Worm (Caenorhabditis elegans) whole organism, late embryonic: ENCODE data around the gene iffb-1.

ENCODE experiments used
- C08G9.2 ChIP-seq: sonication (generic microtip); optimal IDR thresholded peaks from 2 replicates; lab custom pipeline; 2016; ENCODE audit warnings: mild to moderate bottlenecking, missing genetic modification characterization, moderate library complexity, missing compliant biosample characterization
- F13H6.1 ChIP-seq: sonication (generic microtip); optimal IDR thresholded peaks from 2 replicates; lab custom pipeline; 2016; ENCODE audit warnings: missing genetic modification characterization, missing compliant biosample characterization
- K09A11.1 ChIP-seq: sonication (generic microtip); optimal IDR thresholded peaks from 2 replicates; lab custom pipeline; 2017; ENCODE audit warnings: antibody characterized with exemption, mild to moderate bottlenecking, missing genetic modification characterization, missing compliant biosample characterization; ENCODE audit not compliant: insufficient read depth
- ahr-1 ChIP-seq: sonication (generic microtip); optimal IDR thresholded peaks from 2 replicates; lab custom pipeline; 2016; ENCODE audit warnings: missing genetic modification characterization, missing compliant biosample characterization
- ama-1 ChIP-seq: fragments of 150-350 bp; optimal IDR thresholded peaks from 2 replicates; lab custom pipeline; 2014
- ceh-18 ChIP-seq: sonication (generic microtip); optimal IDR thresholded peaks from 2 replicates; lab custom pipeline; 2016; ENCODE audit warnings: missing genetic modification characterization, missing compliant biosample characterization
- ceh-19 ChIP-seq: fragments of 200-800 bp; sonication (Bioruptor generic); optimal IDR thresholded peaks from 2 replicates; lab custom pipeline; 2018; ENCODE audit warnings: mild to moderate bottlenecking, missing genetic modification characterization, missing compliant biosample characterization
- ceh-30 ChIP-seq: fragments of 150-350 bp; optimal IDR thresholded peaks from 2 replicates; lab custom pipeline; 2014; ENCODE audit warnings: missing biosample characterization, missing genetic modification characterization
- ceh-34 ChIP-seq: sonication (generic microtip); optimal IDR thresholded peaks from 2 replicates; lab custom pipeline; 2016; ENCODE audit warnings: mild to moderate bottlenecking, missing genetic modification characterization, missing compliant biosample characterization
- ceh-48 ChIP-seq: sonication (generic microtip); optimal IDR thresholded peaks from 2 replicates; lab custom pipeline; 2016; ENCODE audit warnings: missing genetic modification characterization, inconsistent platforms, missing compliant biosample characterization
- ceh-9 ChIP-seq: sonication (generic microtip); optimal IDR thresholded peaks from 2 replicates; lab custom pipeline; 2016; ENCODE audit warnings: mild to moderate bottlenecking, missing genetic modification characterization, inconsistent platforms, missing compliant biosample characterization
- che-1 ChIP-seq: sonication (generic microtip); optimal IDR thresholded peaks from 2 replicates; lab custom pipeline; 2016; ENCODE audit warnings: mild to moderate bottlenecking, missing genetic modification characterization, missing compliant biosample characterization
- elt-2 ChIP-seq: sonication (generic microtip); optimal IDR thresholded peaks from 2 replicates; lab custom pipeline; 2016; ENCODE audit warnings: missing genetic modification reagents, missing genetic modification characterization, missing compliant biosample characterization
- elt-4 ChIP-seq: sonication (generic microtip); optimal IDR thresholded peaks from 2 replicates; lab custom pipeline; 2016; ENCODE audit warnings: missing genetic modification characterization, missing compliant biosample characterization
- ets-4 ChIP-seq: sonication (generic microtip); optimal IDR thresholded peaks from 2 replicates; lab custom pipeline; 2016; ENCODE audit warnings: missing genetic modification characterization, missing compliant biosample characterization
- fkh-6 ChIP-seq: sonication (generic microtip); optimal IDR thresholded peaks from 2 replicates; lab custom pipeline; 2016; ENCODE audit warnings: missing genetic modification characterization, missing compliant biosample characterization
- gmeb-2 ChIP-seq: sonication (generic microtip); optimal IDR thresholded peaks from 2 replicates; lab custom pipeline; 2016; ENCODE audit warnings: missing genetic modification characterization, inconsistent platforms, missing compliant biosample characterization
- hlh-13 ChIP-seq: fragments of 200-800 bp; sonication (Bioruptor generic); optimal IDR thresholded peaks from 2 replicates; lab custom pipeline; 2018; ENCODE audit warnings: mild to moderate bottlenecking, missing genetic modification characterization, missing compliant biosample characterization
- hlh-8 ChIP-seq: sonication (generic microtip); optimal IDR thresholded peaks from 2 replicates; lab custom pipeline; 2016; ENCODE audit warnings: missing genotype, missing genetic modification characterization, missing compliant biosample characterization
- nfya-1 ChIP-seq: sonication (generic microtip); optimal IDR thresholded peaks from 2 replicates; lab custom pipeline; 2017; ENCODE audit warnings: missing genetic modification characterization, mild to moderate bottlenecking, missing compliant biosample characterization, antibody characterized with exemption, moderate library complexity
- nhr-11 ChIP-seq: fragments of 150-350 bp; optimal IDR thresholded peaks from 2 replicates; lab custom pipeline; 2014; ENCODE audit warnings: missing biosample characterization, missing genetic modification characterization
- odd-2 ChIP-seq: sonication (generic microtip); optimal IDR thresholded peaks from 2 replicates; lab custom pipeline; 2017; ENCODE audit warnings: antibody characterized with exemption, mild to moderate bottlenecking, missing genetic modification characterization, missing compliant biosample characterization
- pag-3 ChIP-seq: sonication (generic microtip); optimal IDR thresholded peaks from 2 replicates; lab custom pipeline; 2016; ENCODE audit warnings: missing compliant biosample characterization, missing genetic modification characterization, borderline replicate concordance
- pat-9 ChIP-seq: fragments of 200-800 bp; sonication (Bioruptor generic); optimal IDR thresholded peaks from 2 replicates; lab custom pipeline; 2018; ENCODE audit warnings: mild to moderate bottlenecking, missing genetic modification characterization, moderate library complexity, missing compliant biosample characterization
- pax-1 ChIP-seq: fragments of 150-350 bp; optimal IDR thresholded peaks from 2 replicates; lab custom pipeline; 2014; ENCODE audit warnings: missing biosample characterization, missing genetic modification characterization
- pha-4 ChIP-seq: fragments of 150-350 bp; optimal IDR thresholded peaks from 2 replicates; lab custom pipeline; 2018; ENCODE audit warnings: missing biosample characterization, missing genetic modification reagents, missing genetic modification characterization
- pqm-1 ChIP-seq: sonication (generic microtip); optimal IDR thresholded peaks from 2 replicates; lab custom pipeline; 2016; ENCODE audit warnings: missing genetic modification characterization, missing compliant biosample characterization
- sox-2 ChIP-seq: fragments of 200-800 bp; sonication (Bioruptor generic); IDR thresholded peaks from 2 replicates; pipeline ENCODE4 v1.3.6; 2022; ENCODE audit warnings: missing genetic modification reagents, missing genetic modification characterization, missing compliant biosample characterization
- sox-4 ChIP-seq: sonication (generic microtip); optimal IDR thresholded peaks from 2 replicates; lab custom pipeline; 2017; ENCODE audit warnings: mild to moderate bottlenecking, missing genetic modification characterization, inconsistent platforms, missing compliant biosample characterization
- tbx-7 ChIP-seq: sonication (generic microtip); optimal IDR thresholded peaks from 2 replicates; lab custom pipeline; 2016; ENCODE audit warnings: missing genotype, missing genetic modification characterization, missing compliant biosample characterization
- unc-3 ChIP-seq, 2 experiments: fragments of 200-800 bp in 1 of 2; sonication (Bioruptor generic) in 1 of 2; sonication (generic microtip) in 1 of 2; conservative IDR thresholded peaks in 1 of 2; optimal IDR thresholded peaks in 1 of 2; 2 replicates each; pipeline versions ENCODE4 v1.3.6 to Lab custom; 2016 to 2022; ENCODE audit warnings: missing compliant biosample characterization in 2 of 2, missing genetic modification characterization in 2 of 2, missing genetic modification reagents in 1 of 2
- unc-42 ChIP-seq: sonication (generic microtip); optimal IDR thresholded peaks from 2 replicates; lab custom pipeline; 2016; ENCODE audit warnings: missing genotype, missing genetic modification characterization, missing compliant biosample characterization
- unc-86 ChIP-seq: sonication (generic microtip); optimal IDR thresholded peaks from 2 replicates; lab custom pipeline; 2016; ENCODE audit warnings: missing genetic modification characterization, missing compliant biosample characterization
- ztf-16 ChIP-seq: sonication (generic microtip); optimal IDR thresholded peaks from 2 replicates; lab custom pipeline; 2017; ENCODE audit warnings: missing genetic modification characterization, missing compliant biosample characterization

The iffb-1 gene

ce11 chrIII:2313985-2314494 lies at the start of gene iffb-1, which contains the start of gene fbxa-66:
iffb-1 (plus strand) TSS chrIII:2314436.
fbxa-66 (minus strand) TSS chrIII:2314035.
- TF ChIP-seq elt-4 (tag; lab: Kevin White, UChicago) (no peak), odd-2 (tag; lab: Kevin White, UChicago) (no peak), gmeb-2 (tag; lab: Kevin White, UChicago) (no peak), hlh-8 (tag; lab: Kevin White, UChicago) (no peak), ahr-1 (tag; lab: Kevin White, UChicago) (no peak), ets-4 (no peak), hlh-13 (no peak), ceh-9 (tag; lab: Kevin White, UChicago) (no peak), K09A11.1 (no peak), pag-3 (tag; lab: Kevin White, UChicago) (no peak), unc-3 (GFP tag; conservative IDR thresholded peaks at IDR 0.05; lab: Robert Waterston, UW) (no peak), unc-3 (tag; optimal IDR thresholded peaks at IDR 0.05; lab: Kevin White, UChicago) (no peak)

- TF ChIP-seq ceh-19, result no peak
- TF ChIP-seq elt-2 (tag; lab: Kevin White, UChicago), result peak; percentile 79
Measured at ce11 chrIII:2265986-2266701, 48.1 kb upstream of the iffb-1 start, which contains the start of gene fbxa-9. fbxa-9 (plus strand) TSS chrIII:2266651.

DNA sequence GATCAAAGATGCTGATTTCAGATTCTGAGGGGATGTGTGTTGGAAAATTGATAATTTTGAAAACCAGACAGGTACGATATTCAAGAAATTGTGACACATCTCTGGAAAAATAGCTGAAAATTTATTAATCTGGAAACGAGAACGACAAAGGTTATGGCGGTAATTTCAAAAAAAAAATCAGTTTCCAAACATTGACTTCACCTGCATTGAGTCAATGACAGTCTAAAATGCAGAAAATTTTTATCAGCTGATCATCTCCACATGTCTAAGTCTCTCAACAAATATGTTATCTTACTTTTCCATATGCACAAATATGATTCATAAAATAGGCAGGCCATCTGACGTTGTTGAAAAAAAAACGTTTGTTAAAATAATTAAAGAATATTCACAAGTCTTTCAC lies 42.2 kb upstream of the iffb-1 start, which contains the start of gene fbxa-48:
fbxa-48 (minus strand) TSS at position 101 of the 400 bp plus-strand sequence.
- no peak for TF ChIP-seq ceh-9 (tag; lab: Kevin White, UChicago)
- TF ChIP-seq unc-86 (tag; lab: Kevin White, UChicago), result no peak
- TF ChIP-seq che-1 (tag; lab: Kevin White, UChicago), result no peak
- no peak for TF ChIP-seq nhr-11 (tag; lab: Kevin White, UChicago)
- no peak for TF ChIP-seq ets-4
- no peak for TF ChIP-seq pax-1 (tag; lab: Kevin White, UChicago)
- no peak for TF ChIP-seq pqm-1
- no peak for TF ChIP-seq unc-42 (tag; lab: Kevin White, UChicago)
- TF ChIP-seq sox-2 (GFP tag; lab: Robert Waterston, UW), result no peak
- TF ChIP-seq fkh-6 (tag; lab: Kevin White, UChicago), result no peak
- no peak for TF ChIP-seq ceh-34 (tag; lab: Kevin White, UChicago)
- TF ChIP-seq tbx-7 (tag; lab: Kevin White, UChicago), result no peak
- no peak for TF ChIP-seq nfya-1 (tag; lab: Kevin White, UChicago)

DNA sequence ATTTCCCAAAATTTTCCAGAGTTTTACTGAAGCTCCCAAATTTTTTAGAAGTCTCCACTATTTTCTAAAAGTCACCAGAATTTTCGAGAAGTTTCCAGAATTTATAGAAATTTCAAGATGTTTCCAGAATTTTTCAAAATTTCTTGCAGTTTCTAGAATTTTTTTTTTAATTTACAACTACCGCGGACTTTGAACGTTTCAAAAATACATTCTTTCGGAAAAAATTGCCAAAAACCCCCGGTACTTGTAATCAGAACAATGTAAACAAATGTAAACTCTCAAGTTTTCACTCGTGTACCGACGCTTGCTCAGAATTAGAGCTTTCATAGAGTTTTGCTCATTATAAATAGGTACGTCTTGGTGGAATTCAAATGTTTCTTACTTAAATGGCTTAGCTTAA lies 41.5 kb upstream of the iffb-1 start, which contains the start of gene fbxa-39:
fbxa-39 (plus strand) TSS at position 301 of the 400 bp plus-strand sequence.
- no peak for TF ChIP-seq C08G9.2 (tag; lab: Kevin White, UChicago)
- no peak for TF ChIP-seq ceh-30 (tag; lab: Kevin White, UChicago)
- no peak for TF ChIP-seq pha-4
- TF ChIP-seq ama-1 (lab: Kevin White, UChicago), result no peak
- no peak for TF ChIP-seq pag-3 (tag; lab: Kevin White, UChicago)
- TF ChIP-seq, all 69 proteins: peak for 0

- no peak for TF ChIP-seq pat-9 (tag; lab: Kevin White, UChicago)
- TF ChIP-seq pax-1 (tag; lab: Kevin White, UChicago), result no peak
- no peak for TF ChIP-seq elt-4 (tag; lab: Kevin White, UChicago)
- no peak for TF ChIP-seq ztf-16 (tag; lab: Kevin White, UChicago)
- no peak for TF ChIP-seq F13H6.1 (tag; lab: Kevin White, UChicago)
- TF ChIP-seq ceh-18, result no peak
- TF ChIP-seq sox-4 (tag; lab: Kevin White, UChicago), result no peak
- TF ChIP-seq ceh-30 (tag; lab: Kevin White, UChicago), result no peak
- no peak for TF ChIP-seq ceh-48 (tag; lab: Kevin White, UChicago)
- TF ChIP-seq, all 69 proteins: peak for 0
Measured at ce11 chrIII:2276842-2277241, 37.4 kb upstream of the iffb-1 start, which contains the start of gene Y54F10BM.21. Y54F10BM.21 (plus strand) TSS chrIII:2277142.
